Worm (Caenorhabditis elegans): ENCODE data around the gene phf-31.

ce11 chrX:10687317-10687716 is 5.5 kb downstream of the phf-31 start:
- TF ChIP-seq nhr-232 (tag; optimal IDR thresholded peaks at IDR 0.05), result no peak
- TF ChIP-seq pha-4 (tag; optimal IDR thresholded peaks at IDR 0.05), result no peak
- TF ChIP-seq hlh-30 (tag; optimal IDR thresholded peaks at IDR 0.05; ENCODE audit: insufficient read depth), result no peak
- no peak for TF ChIP-seq elt-2 (tag; optimal IDR thresholded peaks at IDR 0.05)
- no peak for TF ChIP-seq ceh-48 (tag; optimal IDR thresholded peaks at IDR 0.05)
